Worm (Caenorhabditis elegans) whole organism, young adult: ENCODE data around the gene F36D3.1.

Experiments used
- B0336.3 ChIP-seq: fragments of 200-800 bp; sonication (Bioruptor generic); IDR thresholded peaks from 2 replicates; pipeline ENCODE4 v1.3.6; 2022; ENCODE audit warnings: missing genetic modification characterization, missing compliant biosample characterization
- ceh-100 ChIP-seq: fragments of 200-800 bp; sonication (Bioruptor generic); IDR thresholded peaks from 2 replicates; pipeline ENCODE4 v1.3.6; 2022; ENCODE audit warnings: missing genetic modification reagents, missing genetic modification characterization, missing compliant biosample characterization
- ceh-27 ChIP-seq: fragments of 200-800 bp; sonication (Bioruptor generic); optimal IDR thresholded peaks from 2 replicates; lab custom pipeline; 2018; ENCODE audit warnings: mild to moderate bottlenecking, missing genetic modification characterization, moderate library complexity, missing compliant biosample characterization
- dpl-1 ChIP-seq: fragments of 150-350 bp; optimal IDR thresholded peaks from 2 replicates; lab custom pipeline; 2014; ENCODE audit warnings: missing biosample characterization, missing genetic modification reagents, missing genetic modification characterization
- ets-4 ChIP-seq: fragments of 200-800 bp; sonication (Bioruptor generic); optimal IDR thresholded peaks from 2 replicates; lab custom pipeline; 2018; ENCODE audit warnings: mild to moderate bottlenecking, missing genetic modification characterization, missing compliant biosample characterization
- rec-8 ChIP-seq, 2 experiments: sonication (generic microtip); optimal IDR thresholded peaks; 2 replicates each; lab custom pipeline; 2016; ENCODE audit warnings: mild to moderate bottlenecking in 2 of 2, missing genetic modification characterization in 2 of 2, missing genetic modification reagents in 2 of 2, missing genotype in 2 of 2, missing biosample characterization in 1 of 2, missing compliant biosample characterization in 1 of 2, moderate library complexity in 1 of 2
- zim-3 ChIP-seq: sonication (generic microtip); optimal IDR thresholded peaks from 2 replicates; lab custom pipeline; 2017; ENCODE audit warnings: mild to moderate bottlenecking, missing genetic modification characterization, moderate library complexity, missing compliant biosample characterization
- ztf-26 ChIP-seq: sonication (generic microtip); optimal IDR thresholded peaks from 2 replicates; lab custom pipeline; 2017; ENCODE audit warnings: missing genetic modification characterization, missing compliant biosample characterization

DNA sequence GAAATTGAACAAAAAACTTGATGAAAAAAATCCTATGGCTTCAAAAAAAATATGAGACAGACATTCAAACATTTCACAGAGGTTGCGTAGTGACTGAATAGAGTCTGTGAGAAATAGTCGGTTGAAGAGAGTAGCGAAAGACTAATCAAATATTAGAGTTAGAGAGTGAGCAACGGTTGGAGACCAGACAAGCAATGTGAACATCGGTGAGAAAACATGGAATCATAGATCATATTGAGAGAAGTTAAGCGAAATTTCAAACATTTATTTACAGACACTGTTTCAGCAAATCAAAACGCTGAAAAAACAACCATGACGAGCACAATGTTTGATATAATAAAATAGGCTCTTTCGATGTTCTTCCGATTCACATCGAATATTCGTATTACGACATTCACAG lies 7.5 kb downstream of the F36D3.1 start:
- TF ChIP-seq ceh-100 (GFP tag; lab: Robert Waterston, UW) = no peak
- no peak for TF ChIP-seq ceh-27 (GFP tag; lab: Kevin White, UChicago)
- no peak for TF ChIP-seq B0336.3 (GFP tag; lab: Robert Waterston, UW)
- TF ChIP-seq ets-4 = no peak
- no peak for TF ChIP-seq dpl-1 (GFP tag; lab: Kevin White, UChicago)
- TF ChIP-seq rec-8 (tag; optimal IDR thresholded peaks at IDR 0.05; lab: Kevin White, UChicago) = no peak
- no peak for TF ChIP-seq ztf-26 (tag; lab: Kevin White, UChicago)
- TF ChIP-seq zim-3 (tag; lab: Kevin White, UChicago) = no peak
